Worm (Caenorhabditis elegans): ENCODE data around the gene T23F6.5.

T23F6.5 gene

ce11 chrIV:12689709-12690142 is 51.6 kb downstream of the T23F6.5 start:
- TF ChIP-seq elt-3 (tag; optimal IDR thresholded peaks at IDR 0.05) (no peak), fkh-4 (tag; optimal IDR thresholded peaks at IDR 0.05; ENCODE audit: borderline replicate concordance) (no peak), tlp-1 (tag; optimal IDR thresholded peaks at IDR 0.05) (peak; percentile 47), unc-30 (tag; optimal IDR thresholded peaks at IDR 0.05) (no peak), efl-1 (optimal IDR thresholded peaks at IDR 0.05) (no peak), efl-1 (GFP tag; optimal IDR thresholded peaks at IDR 0.05 in 1 of 2) (peak in 1 of 2 experiments; percentile 83), lin-14 (GFP tag; optimal IDR thresholded peaks at IDR 0.05) (peak; percentile 2), nhr-19 (GFP tag; conservative IDR thresholded peaks at IDR 0.05) (no peak), dpl-1 (GFP tag; optimal IDR thresholded peaks at IDR 0.05) (peak in 1 of 3 experiments; percentile 21), nhr-90 (tag; optimal IDR thresholded peaks at IDR 0.05; ENCODE audit: poor library complexity) (peak; percentile 33), pqm-1 (tag; optimal IDR thresholded peaks at IDR 0.05) (peak; percentile 75), ceh-88 (GFP tag; IDR thresholded peaks at IDR 0.05) (no peak), lin-35 (GFP tag; optimal IDR thresholded peaks at IDR 0.05) (peak in 1 of 2 experiments; percentile 60), mab-9 (GFP tag; IDR thresholded peaks at IDR 0.05) (no peak), grh-1 (GFP tag; IDR thresholded peaks at IDR 0.05) (no peak), ces-1 (GFP tag; optimal IDR thresholded peaks at IDR 0.05) (no peak), elt-2 (tag; optimal IDR thresholded peaks at IDR 0.05) (peak; percentile 98), egl-13 (tag; optimal IDR thresholded peaks at IDR 0.05) (no peak), jun-1 (tag; optimal IDR thresholded peaks at IDR 0.05) (no peak), vab-15 (tag; optimal IDR thresholded peaks at IDR 0.05) (no peak), sox-4 (tag; optimal IDR thresholded peaks at IDR 0.05) (no peak)

- TF ChIP-seq hpl-2 (GFP tag; optimal IDR thresholded peaks at IDR 0.05): no peak
- no peak for TF ChIP-seq sptf-1 (tag; optimal IDR thresholded peaks at IDR 0.05)
- TF ChIP-seq elt-2 (tag; optimal IDR thresholded peaks at IDR 0.05): no peak
- TF ChIP-seq ceh-82 (tag; optimal IDR thresholded peaks at IDR 0.05): no peak
- TF ChIP-seq irx-1 (tag; optimal IDR thresholded peaks at IDR 0.05): no peak
- no peak for TF ChIP-seq ceh-90 (tag; optimal IDR thresholded peaks at IDR 0.05)
- no peak for TF ChIP-seq pax-3 (tag; optimal IDR thresholded peaks at IDR 0.05)
- TF ChIP-seq nhr-20 (tag; optimal IDR thresholded peaks at IDR 0.05): no peak
- no peak for TF ChIP-seq ces-1 (GFP tag; optimal IDR thresholded peaks at IDR 0.05)
- no peak for TF ChIP-seq aha-1 (tag; optimal IDR thresholded peaks at IDR 0.05)
- no peak for TF ChIP-seq nhr-19 (GFP tag; conservative IDR thresholded peaks at IDR 0.05)
These were observed 52.0 kb downstream of the T23F6.5 start for ce11 chrIV:12689292-12689691.

ce11 chrIV:12688370-12688769 is 53.0 kb downstream of the T23F6.5 start, which contains the start of gene T23B5.3:
Gene T23B5.3 (plus strand): TSS chrIV:12688670.
- TF ChIP-seq lin-13 (GFP tag; optimal IDR thresholded peaks at IDR 0.05) (no peak), fkh-8 (tag; optimal IDR thresholded peaks at IDR 0.05) (no peak), elt-2 (tag; optimal IDR thresholded peaks at IDR 0.05) (peak; percentile 18)

- no peak for TF ChIP-seq efl-3 (GFP tag; optimal IDR thresholded peaks at IDR 0.05)
- no peak for TF ChIP-seq nhr-77 (tag; optimal IDR thresholded peaks at IDR 0.05)
- TF ChIP-seq aha-1 (tag; optimal IDR thresholded peaks at IDR 0.05): no peak
- peak; percentile 4 for TF ChIP-seq dsc-1 (tag; optimal IDR thresholded peaks at IDR 0.05)
- no peak for TF ChIP-seq mdl-1 (tag; optimal IDR thresholded peaks at IDR 0.05)
- no peak for TF ChIP-seq ceh-63 (GFP tag; optimal IDR thresholded peaks at IDR 0.05)
- TF ChIP-seq jun-1 (tag; optimal IDR thresholded peaks at IDR 0.05): no peak
- TF ChIP-seq hlh-4 (tag; optimal IDR thresholded peaks at IDR 0.05): no peak
These were observed 55.5 kb downstream of the T23F6.5 start for ce11 chrIV:12685827-12686226.

All from whole organism, L1 larva.